Worm (Caenorhabditis elegans) whole organism, L2 larva: ENCODE data around the gene F59B2.14.
A peak's percentile ranks its signal among the peaks of the same experiment; 100 is the strongest.

Experiments used
- C34F6.9 ChIP-seq: fragments of 150-350 bp; optimal IDR thresholded peaks from 2 replicates; lab custom pipeline; 2014; ENCODE audit warnings: missing biosample characterization, missing genetic modification characterization
- F13H6.1 ChIP-seq: sonication (generic microtip); optimal IDR thresholded peaks from 2 replicates; lab custom pipeline; 2016; ENCODE audit warnings: missing genetic modification characterization, missing compliant biosample characterization
- R02D3.7 ChIP-seq: fragments of 150-350 bp; optimal IDR thresholded peaks from 2 replicates; lab custom pipeline; 2014; ENCODE audit warnings: missing biosample characterization, missing genetic modification characterization
- Y55F3AM.14 ChIP-seq: fragments of 200-800 bp; sonication (Bioruptor generic); optimal IDR thresholded peaks from 2 replicates; lab custom pipeline; 2018; ENCODE audit warnings: mild to moderate bottlenecking, missing genetic modification characterization, missing compliant biosample characterization
- alr-1 ChIP-seq: fragments of 150-350 bp; optimal IDR thresholded peaks from 2 replicates; lab custom pipeline; 2014; ENCODE audit warnings: missing biosample characterization, missing genetic modification characterization
- aly-2 ChIP-seq: fragments of 150-350 bp; optimal IDR thresholded peaks from 2 replicates; lab custom pipeline; 2014; ENCODE audit warnings: missing biosample characterization, missing genetic modification characterization
- ama-1 ChIP-seq: fragments of 150-350 bp; optimal IDR thresholded peaks from 2 replicates; lab custom pipeline; 2018; ENCODE audit warnings: inconsistent platforms
- blmp-1 ChIP-seq: sonication (generic microtip); optimal IDR thresholded peaks from 2 replicates; lab custom pipeline; 2017; ENCODE audit warnings: missing genetic modification characterization, mild to moderate bottlenecking, missing compliant biosample characterization, antibody characterized with exemption, moderate library complexity; ENCODE audit not compliant: insufficient read depth
- ceh-82 ChIP-seq: fragments of 150-350 bp; optimal IDR thresholded peaks from 2 replicates; lab custom pipeline; 2014; ENCODE audit warnings: missing biosample characterization, missing genetic modification characterization
- crh-2 ChIP-seq: sonication (generic microtip); optimal IDR thresholded peaks from 2 replicates; lab custom pipeline; 2017; ENCODE audit warnings: missing biosample characterization, missing genetic modification characterization
- dmd-4 ChIP-seq: sonication (generic microtip); optimal IDR thresholded peaks from 2 replicates; lab custom pipeline; 2017; ENCODE audit warnings: missing biosample characterization, missing genetic modification characterization
- fos-1 ChIP-seq: fragments of 150-350 bp; optimal IDR thresholded peaks from 2 replicates; lab custom pipeline; 2014; ENCODE audit warnings: missing biosample characterization, missing genetic modification characterization
- gmeb-1 ChIP-seq: fragments of 150-350 bp; optimal IDR thresholded peaks from 2 replicates; lab custom pipeline; 2014; ENCODE audit warnings: missing biosample characterization, missing genetic modification characterization
- lin-11 ChIP-seq: fragments of 150-350 bp; sonication (generic microtip); optimal IDR thresholded peaks from 2 replicates; lab custom pipeline; 2014; ENCODE audit warnings: missing biosample characterization, missing genetic modification characterization, inconsistent platforms, mixed read lengths
- lsy-2 ChIP-seq, 2 experiments: fragments of 150-350 bp in 1 of 2; sonication (generic microtip) in 1 of 2; optimal IDR thresholded peaks; 2 replicates each; lab custom pipeline; 2014 to 2017; ENCODE audit warnings: missing biosample characterization in 2 of 2, missing genetic modification characterization in 2 of 2
- mab-5 ChIP-seq: fragments of 150-350 bp; optimal IDR thresholded peaks from 2 replicates; lab custom pipeline; 2014; ENCODE audit warnings: missing biosample characterization, missing genetic modification characterization
- mbf-1 ChIP-seq: sonication (generic microtip); optimal IDR thresholded peaks from 2 replicates; lab custom pipeline; 2017; ENCODE audit warnings: missing biosample characterization, missing genetic modification characterization
- nhr-10 ChIP-seq: sonication (generic microtip); optimal IDR thresholded peaks from 2 replicates; lab custom pipeline; 2017; ENCODE audit warnings: missing biosample characterization, missing genetic modification characterization
- nhr-11 ChIP-seq: fragments of 150-350 bp; optimal IDR thresholded peaks from 2 replicates; lab custom pipeline; 2014; ENCODE audit warnings: missing biosample characterization, missing genetic modification characterization
- nhr-12 ChIP-seq: fragments of 150-350 bp; optimal IDR thresholded peaks from 2 replicates; lab custom pipeline; 2014; ENCODE audit warnings: missing biosample characterization, missing genetic modification characterization
- nhr-129 ChIP-seq: fragments of 150-350 bp; optimal IDR thresholded peaks from 2 replicates; lab custom pipeline; 2014; ENCODE audit warnings: missing biosample characterization, missing genetic modification characterization
- nhr-21 ChIP-seq: fragments of 150-350 bp; optimal IDR thresholded peaks from 2 replicates; lab custom pipeline; 2014; ENCODE audit warnings: missing biosample characterization, missing genetic modification characterization
- nhr-23 ChIP-seq: fragments of 150-350 bp; optimal IDR thresholded peaks from 2 replicates; lab custom pipeline; 2014; ENCODE audit warnings: missing biosample characterization, missing genetic modification reagents, missing genetic modification characterization
- nhr-237 ChIP-seq: fragments of 150-350 bp; optimal IDR thresholded peaks from 2 replicates; lab custom pipeline; 2014; ENCODE audit warnings: missing biosample characterization, missing genetic modification characterization
- nhr-25 ChIP-seq: fragments of 150-350 bp; sonication (generic microtip); optimal IDR thresholded peaks from 3 replicates; lab custom pipeline; 2014; ENCODE audit warnings: missing biosample characterization, missing genetic modification characterization
- nhr-77 ChIP-seq: fragments of 150-350 bp; optimal IDR thresholded peaks from 2 replicates; lab custom pipeline; 2014; ENCODE audit warnings: missing biosample characterization, missing genetic modification characterization
- sem-4 ChIP-seq: fragments of 150-350 bp; optimal IDR thresholded peaks from 2 replicates; lab custom pipeline; 2014; ENCODE audit warnings: missing biosample characterization, missing genetic modification reagents, missing genetic modification characterization
- skn-1 ChIP-seq: sonication (generic microtip); optimal IDR thresholded peaks from 2 replicates; lab custom pipeline; 2017; ENCODE audit warnings: missing biosample characterization, missing genetic modification characterization
- sma-3 ChIP-seq: sonication (generic microtip); optimal IDR thresholded peaks from 2 replicates; lab custom pipeline; 2016; ENCODE audit warnings: missing genetic modification reagents, missing genetic modification characterization, missing compliant biosample characterization
- sma-9 ChIP-seq, 2 experiments: fragments of 150-350 bp in 1 of 2; sonication (generic microtip) in 1 of 2; optimal IDR thresholded peaks; 2 replicates each; lab custom pipeline; 2014 to 2016; ENCODE audit warnings: missing genetic modification characterization in 2 of 2, mild to moderate bottlenecking in 1 of 2, missing biosample characterization in 1 of 2, missing compliant biosample characterization in 1 of 2, missing genetic modification reagents in 1 of 2, moderate library complexity in 1 of 2
- snpc-4 ChIP-seq: fragments of 150-350 bp; optimal IDR thresholded peaks from 2 replicates; lab custom pipeline; 2014; ENCODE audit warnings: missing biosample characterization, missing genetic modification characterization
- unc-39 ChIP-seq: fragments of 150-350 bp; optimal IDR thresholded peaks from 2 replicates; lab custom pipeline; 2014; ENCODE audit warnings: missing biosample characterization, missing genetic modification characterization
- ztf-4 ChIP-seq: fragments of 150-350 bp; optimal IDR thresholded peaks from 2 replicates; lab custom pipeline; 2014; ENCODE audit warnings: missing biosample characterization, missing genetic modification characterization

Gene F59B2.14

DNA sequence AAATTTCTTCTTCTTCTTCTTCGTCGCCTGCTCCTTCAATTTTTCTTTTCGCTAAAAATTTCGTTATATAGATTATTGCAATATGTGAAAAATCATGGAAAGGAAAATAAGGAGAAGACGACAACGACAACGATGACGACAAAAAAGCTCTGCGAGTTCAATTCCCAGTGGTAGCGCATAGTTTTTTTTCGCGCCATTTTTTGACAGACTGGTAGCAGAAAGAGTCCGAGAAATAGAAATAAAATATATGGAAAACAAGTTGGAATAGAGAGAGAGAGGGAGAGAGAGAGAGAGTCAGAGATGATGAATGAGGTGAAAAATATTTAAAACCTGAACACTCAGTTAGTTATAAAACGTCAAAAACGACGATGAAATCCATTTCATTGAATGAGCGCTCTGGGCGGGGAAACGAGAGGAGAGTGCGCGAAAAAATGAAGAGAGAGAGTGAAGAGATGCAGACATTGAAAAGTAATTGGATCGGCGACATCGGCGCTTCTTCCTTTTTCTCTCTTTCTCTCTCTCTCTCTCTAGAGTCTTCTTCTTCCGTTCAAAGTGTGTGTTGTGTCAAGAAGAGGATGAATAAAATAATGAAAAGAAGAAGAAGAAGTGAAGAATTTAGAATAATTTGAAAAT, 40.5 kb downstream of the F59B2.14 start, which contains the start of gene pde-2 (continued):
- TF ChIP-seq dmd-4 (tag; lab: Kevin White, UChicago): no peak
- no peak for TF ChIP-seq ama-1
- peak; percentile 76 for TF ChIP-seq sem-4 (tag; lab: Kevin White, UChicago)
- TF ChIP-seq unc-39: no peak
- TF ChIP-seq sma-9 (GFP tag; optimal IDR thresholded peaks at IDR 0.05; lab: Kevin White, UChicago): peak; percentile 74
- TF ChIP-seq sma-9 (tag; optimal IDR thresholded peaks at IDR 0.05; lab: Kevin White, UChicago): no peak
- TF ChIP-seq sma-3 (GFP tag; lab: Kevin White, UChicago): peak; percentile 6
- no peak for TF ChIP-seq lin-11 (tag; lab: Kevin White, UChicago)
- TF ChIP-seq nhr-10 (tag; lab: Kevin White, UChicago): no peak
- no peak for TF ChIP-seq nhr-77
- no peak for TF ChIP-seq nhr-237 (tag; lab: Kevin White, UChicago)
- no peak for TF ChIP-seq mab-5

DNA sequence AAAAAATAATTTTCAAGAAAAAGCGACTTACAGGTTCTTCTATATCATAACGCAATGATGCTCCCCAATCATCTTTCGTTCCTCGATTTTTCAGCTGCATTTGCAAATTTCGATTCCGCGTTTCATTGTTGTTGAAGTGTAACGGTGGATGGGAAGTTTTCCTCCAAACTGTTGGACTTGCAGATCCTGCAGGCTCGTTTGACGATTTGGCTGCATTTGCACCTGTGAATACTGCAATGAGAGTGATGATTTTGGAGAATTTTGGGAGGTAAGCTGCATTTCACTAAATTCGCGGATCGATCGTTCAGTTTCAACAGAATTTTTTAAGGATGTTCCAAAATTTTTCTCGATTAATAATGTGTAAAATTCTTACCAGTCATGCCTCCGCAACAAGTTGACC, 41.5 kb downstream of the F59B2.14 start:
- TF ChIP-seq nhr-129 (tag; lab: Kevin White, UChicago): no peak
- TF ChIP-seq fos-1: no peak
- TF ChIP-seq mbf-1 (tag; lab: Kevin White, UChicago): no peak
- no peak for TF ChIP-seq skn-1 (tag; lab: Kevin White, UChicago)
- TF ChIP-seq crh-2 (tag; lab: Kevin White, UChicago): no peak
- TF ChIP-seq nhr-25 (tag; lab: Kevin White, UChicago): no peak
- TF ChIP-seq sma-3 (GFP tag; lab: Kevin White, UChicago): no peak
- TF ChIP-seq nhr-21 (tag; lab: Kevin White, UChicago): no peak
- no peak for TF ChIP-seq gmeb-1 (tag; lab: Kevin White, UChicago)
- TF ChIP-seq F13H6.1: no peak
- no peak for TF ChIP-seq C34F6.9 (tag; lab: Kevin White, UChicago)
- TF ChIP-seq dmd-4 (tag; lab: Kevin White, UChicago): no peak
- no peak for TF ChIP-seq nhr-23 (tag; lab: Kevin White, UChicago)
- no peak for TF ChIP-seq blmp-1 (tag; lab: Kevin White, UChicago)
- no peak for TF ChIP-seq aly-2 (tag; lab: Kevin White, UChicago)
- no peak for TF ChIP-seq ztf-4
- TF ChIP-seq sem-4 (tag; lab: Kevin White, UChicago): no peak
- no peak for TF ChIP-seq nhr-12 (tag; lab: Kevin White, UChicago)

- TF ChIP-seq sma-3 (GFP tag; lab: Kevin White, UChicago): peak; percentile 15
- peak; percentile 37 for TF ChIP-seq sma-9 (GFP tag; optimal IDR thresholded peaks at IDR 0.05; lab: Kevin White, UChicago)
- no peak for TF ChIP-seq sma-9 (tag; optimal IDR thresholded peaks at IDR 0.05; lab: Kevin White, UChicago)
- TF ChIP-seq C34F6.9 (tag; lab: Kevin White, UChicago): peak; percentile 34
- no peak for TF ChIP-seq snpc-4
- TF ChIP-seq crh-2 (tag; lab: Kevin White, UChicago): peak; percentile 2
- TF ChIP-seq lsy-2 (tag; optimal IDR thresholded peaks at IDR 0.05; lab: Kevin White, UChicago): peak in 1 of 2 experiments; percentile 36
- TF ChIP-seq nhr-11 (tag; lab: Kevin White, UChicago): no peak
- peak; percentile 55 for TF ChIP-seq Y55F3AM.14 (GFP tag; lab: Kevin White, UChicago)
- TF ChIP-seq fos-1: peak; percentile 15
- peak; percentile 36 for TF ChIP-seq nhr-25 (tag; lab: Kevin White, UChicago)
These were observed 43.7 kb downstream of the F59B2.14 start for ce11 chrIII:8978512-8979352.

DNA sequence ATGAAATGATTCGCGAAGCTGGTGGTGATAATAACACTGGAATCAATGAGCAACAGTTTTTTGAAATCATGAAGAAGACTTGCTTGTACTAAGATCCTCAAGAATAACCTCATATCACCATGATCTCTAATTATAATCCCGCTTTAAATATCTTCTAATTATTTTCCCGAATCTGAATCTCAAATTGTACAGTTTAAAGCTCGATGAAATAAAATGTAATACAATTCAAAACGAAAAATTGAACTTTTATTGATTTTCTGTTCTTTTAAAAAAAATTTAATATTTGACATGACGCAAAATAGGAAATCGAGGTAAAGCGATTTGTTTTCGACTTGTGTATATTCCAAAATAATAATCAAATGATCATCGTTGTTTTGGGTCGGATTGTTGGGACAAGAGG, 47.6 kb downstream of the F59B2.14 start:
- TF ChIP-seq fos-1 (no peak), alr-1 (tag; lab: Kevin White, UChicago) (no peak), nhr-11 (tag; lab: Kevin White, UChicago) (no peak), nhr-77 (no peak), dmd-4 (tag; lab: Kevin White, UChicago) (no peak), Y55F3AM.14 (GFP tag; lab: Kevin White, UChicago) (peak; percentile 24), R02D3.7 (tag; lab: Kevin White, UChicago) (no peak), blmp-1 (tag; lab: Kevin White, UChicago) (peak; percentile 28), lsy-2 (tag; optimal IDR thresholded peaks at IDR 0.05; lab: Kevin White, UChicago) (no peak), ceh-82 (no peak), nhr-21 (tag; lab: Kevin White, UChicago) (peak; percentile 58)
- TF ChIP-seq, all 48 proteins: peak for 3
